Worm (Caenorhabditis elegans): ENCODE data around the gene F31D4.2.

ce11 chrV:20866406-20866805, 21.1 kb upstream of the F31D4.2 start:
- TF ChIP-seq him-1 (tag; optimal IDR thresholded peaks at IDR 0.05) (no peak), W03F9.2 (tag; optimal IDR thresholded peaks at IDR 0.05) (peak; percentile 33), dao-5 (tag; optimal IDR thresholded peaks at IDR 0.05) (no peak)
